Worm (Caenorhabditis elegans): Measurements from ENCODE around the gene Y94H6A.7.

Y94H6A.7 gene

ce11 chrIV:2725784-2726183 lies 9.4 kb upstream of the Y94H6A.7 start, which contains the start of gene ubxn-2 (continued):
- TF ChIP-seq mxl-1 (tag; optimal IDR thresholded peaks at IDR 0.05), result no peak
- no peak for TF ChIP-seq Y79H2A.3 (GFP tag; conservative IDR thresholded peaks at IDR 0.05)
- peak; percentile 32 for TF ChIP-seq nhr-80 (tag; optimal IDR thresholded peaks at IDR 0.05)
- TF ChIP-seq tbx-9 (tag; optimal IDR thresholded peaks at IDR 0.05; ENCODE audit: borderline replicate concordance), result no peak
- TF ChIP-seq nhr-120 (GFP tag; IDR thresholded peaks at IDR 0.05), result no peak
- peak; percentile 56; the same call in 1 of the 2 replicates for TF ChIP-seq rcor-1 (GFP tag; IDR thresholded peaks at IDR 0.05)
- TF ChIP-seq sptf-2 (GFP tag; optimal IDR thresholded peaks at IDR 0.05), result no peak
- no peak for TF ChIP-seq mes-4 (tag; optimal IDR thresholded peaks at IDR 0.05)
- TF ChIP-seq C06A6.2 (GFP tag; conservative IDR thresholded peaks at IDR 0.05), result no peak
- no peak for TF ChIP-seq B0035.1 (tag; optimal IDR thresholded peaks at IDR 0.05)
- TF ChIP-seq ztf-22 (GFP tag; optimal IDR thresholded peaks at IDR 0.05), result no peak
- TF ChIP-seq nhr-90 (tag; optimal IDR thresholded peaks at IDR 0.05), result no peak
- TF ChIP-seq xnd-1 (tag; optimal IDR thresholded peaks at IDR 0.05), result peak; percentile 34
- no peak for TF ChIP-seq T07F8.4 (tag; optimal IDR thresholded peaks at IDR 0.05)
- peak; percentile 91 for TF ChIP-seq Y53G8AR.9 (GFP tag; conservative IDR thresholded peaks at IDR 0.05)
- no peak for TF ChIP-seq hlh-12 (tag; optimal IDR thresholded peaks at IDR 0.05)
- TF ChIP-seq lsl-1 (GFP tag; optimal IDR thresholded peaks at IDR 0.05), result peak; percentile 52
- TF ChIP-seq lag-1 (GFP tag; IDR thresholded peaks at IDR 0.05), result no peak
- no peak for TF ChIP-seq egl-44 (GFP tag; IDR thresholded peaks at IDR 0.05)
- TF ChIP-seq attf-5 (GFP tag; optimal IDR thresholded peaks at IDR 0.05), result peak; percentile 64
- no peak for TF ChIP-seq somi-1 (GFP tag; optimal IDR thresholded peaks at IDR 0.05)
- no peak for TF ChIP-seq rpc-1 (optimal IDR thresholded peaks at IDR 0.05)
- TF ChIP-seq rpc-1 (tag; optimal IDR thresholded peaks at IDR 0.05), result no peak
- no peak for TF ChIP-seq B0261.1 (tag; optimal IDR thresholded peaks at IDR 0.05)
- TF ChIP-seq fkh-3 (tag; optimal IDR thresholded peaks at IDR 0.05), result no peak
- TF ChIP-seq attf-3 (GFP tag; conservative IDR thresholded peaks at IDR 0.05), result peak; percentile 36
- peak; percentile 35 for TF ChIP-seq F23B12.7 (tag; optimal IDR thresholded peaks at IDR 0.05; ENCODE audit: insufficient read depth)
- 0 out of 2 replicates have a peak, but pooled peaks have one; percentile 33 for TF ChIP-seq attf-6 (GFP tag; IDR thresholded peaks at IDR 0.05)
- TF ChIP-seq zim-3 (tag; optimal IDR thresholded peaks at IDR 0.05), result no peak
- TF ChIP-seq K11D2.4 (GFP tag; IDR thresholded peaks at IDR 0.05), result peak; percentile 71
- TF ChIP-seq ZK185.1 (tag; optimal IDR thresholded peaks at IDR 0.05; ENCODE audit: poor library complexity, severe bottlenecking), result no peak
- peak; percentile 70 for TF ChIP-seq ztf-26 (tag; optimal IDR thresholded peaks at IDR 0.05)
- no peak for TF ChIP-seq nfya-1 (tag; optimal IDR thresholded peaks at IDR 0.05; ENCODE audit: borderline replicate concordance, insufficient read depth)
- TF ChIP-seq bed-1 (GFP tag; IDR thresholded peaks at IDR 0.05), result no peak
- no peak for TF ChIP-seq egrh-3 (GFP tag; IDR thresholded peaks at IDR 0.05)
- TF ChIP-seq unc-130 (GFP tag; optimal IDR thresholded peaks at IDR 0.05), result peak; percentile 19
- peak; percentile 89 for TF ChIP-seq mcd-1 (GFP tag; IDR thresholded peaks at IDR 0.05)
- TF ChIP-seq let-526 (GFP tag; IDR thresholded peaks at IDR 0.05), result no peak
- TF ChIP-seq lin-35 (GFP tag; optimal IDR thresholded peaks at IDR 0.05), result peak in 1 of 3 experiments; percentile 70
- peak; percentile 31 for TF ChIP-seq efl-1 (GFP tag; optimal IDR thresholded peaks at IDR 0.05)
- TF ChIP-seq ztf-3 (GFP tag; optimal IDR thresholded peaks at IDR 0.05), result no peak
- peak; percentile 18 for TF ChIP-seq gei-17 (GFP tag; optimal IDR thresholded peaks at IDR 0.05)
- peak; percentile 30; the same call in 1 of the 2 replicates for TF ChIP-seq zfh-2 (GFP tag; conservative IDR thresholded peaks at IDR 0.05)
- no peak for TF ChIP-seq Y56A3A.18 (GFP tag; IDR thresholded peaks at IDR 0.05)
- no peak for TF ChIP-seq aptf-2 (GFP tag; conservative IDR thresholded peaks at IDR 0.05)
- TF ChIP-seq ama-1 (optimal IDR thresholded peaks at IDR 0.05), result no peak
- TF ChIP-seq ama-1 (GFP tag; optimal IDR thresholded peaks at IDR 0.05), result no peak
- peak; percentile 21 for TF ChIP-seq snpc-1.3 (tag; optimal IDR thresholded peaks at IDR 0.05; ENCODE audit: insufficient read depth)
- peak; percentile 65 for TF ChIP-seq F33H1.4 (GFP tag; IDR thresholded peaks at IDR 0.05)
- no peak for TF ChIP-seq F55B11.4 (tag; optimal IDR thresholded peaks at IDR 0.05; ENCODE audit: borderline replicate concordance, insufficient read depth)
